Worm (Caenorhabditis elegans) whole organism, early embryonic: ENCODE measurements around the gene C27F2.10.
"Not testable (repeated sequence)": the region's sequence is repeated elsewhere in the genome, so short reads cannot be mapped to it uniquely, and the experiment has no call there.

Experiments
- B0310.2 ChIP-seq: sonication (generic microtip); optimal IDR thresholded peaks from 2 replicates; lab custom pipeline; 2016; ENCODE audit warnings: mild to moderate bottlenecking, missing genetic modification characterization, missing compliant biosample characterization
- F13C5.2 ChIP-seq: sonication (generic microtip); optimal IDR thresholded peaks from 2 replicates; lab custom pipeline; 2017; ENCODE audit warnings: mild to moderate bottlenecking, missing genetic modification characterization, inconsistent platforms, missing compliant biosample characterization
- aly-1 ChIP-seq: sonication (generic microtip); optimal IDR thresholded peaks from 2 replicates; lab custom pipeline; 2016; ENCODE audit warnings: missing genetic modification characterization, missing compliant biosample characterization
- ama-1 ChIP-seq: fragments of 150-350 bp; optimal IDR thresholded peaks from 2 replicates; lab custom pipeline; 2014
- ceh-13 ChIP-seq: fragments of 200-800 bp; sonication (Bioruptor generic); optimal IDR thresholded peaks from 2 replicates; lab custom pipeline; 2018; ENCODE audit warnings: mild to moderate bottlenecking, missing genetic modification characterization, missing compliant biosample characterization
- ceh-36 ChIP-seq: sonication (generic microtip); optimal IDR thresholded peaks from 2 replicates; lab custom pipeline; 2016; ENCODE audit warnings: missing genetic modification characterization, inconsistent platforms, missing compliant biosample characterization
- ets-7 ChIP-seq: sonication (generic microtip); optimal IDR thresholded peaks from 2 replicates; lab custom pipeline; 2016; ENCODE audit warnings: missing genotype, missing genetic modification characterization, missing compliant biosample characterization
- flt-1 ChIP-seq: fragments of 200-800 bp; sonication (Bioruptor generic); IDR thresholded peaks from 2 replicates; pipeline ENCODE4 v1.3.6; 2022; ENCODE audit warnings: missing genetic modification characterization, missing compliant biosample characterization
- hmbx-1 ChIP-seq: sonication (generic microtip); optimal IDR thresholded peaks from 2 replicates; lab custom pipeline; 2016; ENCODE audit warnings: mild to moderate bottlenecking, missing genetic modification characterization, missing compliant biosample characterization
- hmg-4 ChIP-seq: fragments of 200-800 bp; sonication (Bioruptor generic); optimal IDR thresholded peaks from 2 replicates; lab custom pipeline; 2018; ENCODE audit warnings: mild to moderate bottlenecking, missing genetic modification characterization, missing compliant biosample characterization
- hnd-1 ChIP-seq: sonication (generic microtip); optimal IDR thresholded peaks from 2 replicates; lab custom pipeline; 2016; ENCODE audit warnings: missing genetic modification characterization, missing compliant biosample characterization
- pes-1 ChIP-seq: fragments of 200-800 bp; sonication (Bioruptor generic); IDR thresholded peaks from 2 replicates; pipeline ENCODE4 v1.3.6; 2022; ENCODE audit warnings: missing genetic modification reagents, missing genetic modification characterization, missing compliant biosample characterization
- scrt-1 ChIP-seq: fragments of 200-800 bp; sonication (Bioruptor generic); IDR thresholded peaks from 2 replicates; pipeline ENCODE4 v1.3.6; 2022; ENCODE audit warnings: missing genetic modification characterization, missing compliant biosample characterization
- sea-1 ChIP-seq: fragments of 200-800 bp; sonication (Bioruptor generic); conservative IDR thresholded peaks from 2 replicates; pipeline ENCODE4 v1.3.6; 2022; ENCODE audit warnings: missing genetic modification characterization, missing compliant biosample characterization
- tbx-11 ChIP-seq: fragments of 200-800 bp; sonication (Bioruptor generic); IDR thresholded peaks from 2 replicates; pipeline ENCODE4 v1.3.6; 2022; ENCODE audit warnings: missing genetic modification characterization, missing compliant biosample characterization
- tbx-37 ChIP-seq: fragments of 200-800 bp; sonication (Bioruptor generic); conservative IDR thresholded peaks from 2 replicates; pipeline ENCODE4 v1.3.6; 2022; ENCODE audit warnings: missing genetic modification reagents, missing genetic modification characterization, missing compliant biosample characterization
- tra-4 ChIP-seq: sonication (generic microtip); optimal IDR thresholded peaks from 2 replicates; lab custom pipeline; 2017; ENCODE audit warnings: missing genetic modification characterization, missing compliant biosample characterization

The C27F2.10 gene

ce11 chrIII:4998956-4999425 lies 12.3 kb upstream of the C27F2.10 start, which contains the start of gene smcr-8:
TSS of gene smcr-8 (plus strand) at chrIII:4999375.
- TF ChIP-seq sea-1 (no peak), aly-1 (no peak), ceh-13 (GFP tag; lab: Kevin White, UChicago) (no peak), flt-1 (GFP tag; lab: Robert Waterston, UW) (no peak), ceh-36 (tag; lab: Kevin White, UChicago) (no peak), tra-4 (tag; lab: Kevin White, UChicago) (no peak), hnd-1 (tag; lab: Kevin White, UChicago) (no peak), B0310.2 (no peak), ama-1 (lab: Kevin White, UChicago) (no peak), ets-7 (no peak), pes-1 (GFP tag; lab: Robert Waterston, UW) (no peak), tbx-11 (no peak), hmbx-1 (tag; lab: Kevin White, UChicago) (no peak), F13C5.2 (tag; lab: Kevin White, UChicago) (no peak), scrt-1 (GFP tag; lab: Robert Waterston, UW) (no peak), tbx-37 (GFP tag; lab: Robert Waterston, UW) (no peak)

ce11 chrIII:4998111-4998859 lies 11.6 kb upstream of the C27F2.10 start, which contains the start of gene tmem-131:
TSS of gene tmem-131 (minus strand) at chrIII:4998161.
- TF ChIP-seq flt-1 (GFP tag; lab: Robert Waterston, UW) (no peak), B0310.2 (no peak), ama-1 (lab: Kevin White, UChicago) (no peak), ceh-36 (tag; lab: Kevin White, UChicago) (no peak), aly-1 (no peak), hmg-4 (GFP tag; lab: Kevin White, UChicago) (no peak), tra-4 (tag; lab: Kevin White, UChicago) (no peak), scrt-1 (GFP tag; lab: Robert Waterston, UW) (no peak), tbx-37 (GFP tag; lab: Robert Waterston, UW) (no peak), ets-7 (no peak), F13C5.2 (tag; lab: Kevin White, UChicago) (no peak), hmbx-1 (tag; lab: Kevin White, UChicago) (no peak), tbx-11 (no peak), sea-1 (no peak), pes-1 (GFP tag; lab: Robert Waterston, UW) (no peak), hnd-1 (tag; lab: Kevin White, UChicago) (no peak), ceh-13 (GFP tag; lab: Kevin White, UChicago) (no peak)

- TF ChIP-seq ets-7, result no peak
- no peak for TF ChIP-seq flt-1 (GFP tag; lab: Robert Waterston, UW)
- no peak for TF ChIP-seq hmg-4 (GFP tag; lab: Kevin White, UChicago)
- no peak for TF ChIP-seq F13C5.2 (tag; lab: Kevin White, UChicago)
- TF ChIP-seq ama-1 (lab: Kevin White, UChicago), result no peak
- no peak for TF ChIP-seq tbx-11
- no peak for TF ChIP-seq sea-1
- TF ChIP-seq ceh-36 (tag; lab: Kevin White, UChicago), result no peak
- no peak for TF ChIP-seq pes-1 (GFP tag; lab: Robert Waterston, UW)
- no peak for TF ChIP-seq tra-4 (tag; lab: Kevin White, UChicago)
- no peak for TF ChIP-seq ceh-13 (GFP tag; lab: Kevin White, UChicago)
- TF ChIP-seq scrt-1 (GFP tag; lab: Robert Waterston, UW), result no peak
Observed at ce11 chrIII:4987666-4988065, 968 bp upstream of the C27F2.10 start.

- TF ChIP-seq pes-1 (GFP tag; lab: Robert Waterston, UW), result no peak
- TF ChIP-seq scrt-1 (GFP tag; lab: Robert Waterston, UW), result no peak
- no peak for TF ChIP-seq hmbx-1 (tag; lab: Kevin White, UChicago)
- no peak for TF ChIP-seq tra-4 (tag; lab: Kevin White, UChicago)
Observed at ce11 chrIII:4984444-4985086, 2.1 kb downstream of the C27F2.10 start, which contains the start of gene C27F2.7. TSS of gene C27F2.7 (minus strand) at chrIII:4984494.

ce11 chrIII:4983961-4984360 lies 2.7 kb downstream of the C27F2.10 start:
- TF ChIP-seq ama-1 (lab: Kevin White, UChicago), result no peak
- TF ChIP-seq tra-4 (tag; lab: Kevin White, UChicago), result no peak
- no peak for TF ChIP-seq scrt-1 (GFP tag; lab: Robert Waterston, UW)
- no peak for TF ChIP-seq tbx-11
- TF ChIP-seq sea-1, result no peak
- no peak for TF ChIP-seq ets-7
- no peak for TF ChIP-seq hnd-1 (tag; lab: Kevin White, UChicago)
- TF ChIP-seq hmg-4 (GFP tag; lab: Kevin White, UChicago), result no peak
- no peak for TF ChIP-seq ceh-36 (tag; lab: Kevin White, UChicago)
- TF ChIP-seq B0310.2, result no peak
- TF ChIP-seq ceh-13 (GFP tag; lab: Kevin White, UChicago), result no peak

ce11 chrIII:4980367-4980766 lies 6.3 kb downstream of the C27F2.10 start, which contains the start of gene C27F2.6:
TSS of gene C27F2.6 (minus strand) at chrIII:4980467.
- not testable (repeated sequence) for TF ChIP-seq hmbx-1 (tag; lab: Kevin White, UChicago); tra-4 (tag; lab: Kevin White, UChicago); B0310.2

- TF ChIP-seq B0310.2 (no peak), ets-7 (no peak), pes-1 (GFP tag; lab: Robert Waterston, UW) (no peak), scrt-1 (GFP tag; lab: Robert Waterston, UW) (no peak), tbx-37 (GFP tag; lab: Robert Waterston, UW) (no peak), ceh-13 (GFP tag; lab: Kevin White, UChicago) (no peak), tbx-11 (no peak), tra-4 (tag; lab: Kevin White, UChicago) (no peak), ama-1 (lab: Kevin White, UChicago) (no peak), aly-1 (no peak), F13C5.2 (tag; lab: Kevin White, UChicago) (no peak), flt-1 (GFP tag; lab: Robert Waterston, UW) (no peak), ceh-36 (tag; lab: Kevin White, UChicago) (no peak), hnd-1 (tag; lab: Kevin White, UChicago) (no peak), hmg-4 (GFP tag; lab: Kevin White, UChicago) (no peak), hmbx-1 (tag; lab: Kevin White, UChicago) (no peak), sea-1 (no peak)
Observed at ce11 chrIII:4968146-4968545, 18.6 kb downstream of the C27F2.10 start.
